Worm (Caenorhabditis elegans): Measurements from ENCODE around the gene str-108.

Gene str-108

DNA sequence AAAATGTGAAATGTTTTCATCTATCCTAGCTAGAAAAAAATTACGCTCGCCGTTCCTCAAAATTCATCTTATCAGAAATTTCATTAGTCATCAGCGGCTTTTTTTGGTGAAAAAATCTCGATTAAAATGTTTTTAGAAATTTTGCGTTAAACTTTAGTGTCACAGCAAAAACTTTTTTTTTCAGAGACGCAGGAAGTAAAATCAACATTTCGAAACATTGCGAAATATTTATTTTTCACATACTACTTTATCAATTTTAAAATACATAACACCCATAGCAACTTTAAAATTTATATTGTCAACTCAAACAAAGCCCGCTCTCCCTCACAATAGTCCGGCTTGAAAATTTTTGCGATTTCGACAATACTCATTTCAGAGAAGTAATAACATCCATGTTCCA is 33.8 kb upstream of the str-108 start:
- TF ChIP-seq K02D7.2 (tag; optimal IDR thresholded peaks at IDR 0.05) (no peak), ceh-24 (tag; optimal IDR thresholded peaks at IDR 0.05) (no peak), pros-1 (tag; optimal IDR thresholded peaks at IDR 0.05) (no peak), ceh-30 (tag; optimal IDR thresholded peaks at IDR 0.05) (no peak), ceh-9 (tag; optimal IDR thresholded peaks at IDR 0.05) (no peak), tbx-7 (tag; optimal IDR thresholded peaks at IDR 0.05) (no peak), hlh-8 (tag; optimal IDR thresholded peaks at IDR 0.05) (no peak), ama-1 (optimal IDR thresholded peaks at IDR 0.05) (no peak), ceh-22 (tag; optimal IDR thresholded peaks at IDR 0.05) (no peak), pag-3 (tag; optimal IDR thresholded peaks at IDR 0.05; ENCODE audit: borderline replicate concordance) (no peak), elt-2 (tag; optimal IDR thresholded peaks at IDR 0.05) (no peak), hlh-15 (tag; optimal IDR thresholded peaks at IDR 0.05) (no peak), fkh-10 (GFP tag; optimal IDR thresholded peaks at IDR 0.05) (no peak), dve-1 (tag; optimal IDR thresholded peaks at IDR 0.05) (no peak), ahr-1 (tag; optimal IDR thresholded peaks at IDR 0.05) (no peak)

DNA sequence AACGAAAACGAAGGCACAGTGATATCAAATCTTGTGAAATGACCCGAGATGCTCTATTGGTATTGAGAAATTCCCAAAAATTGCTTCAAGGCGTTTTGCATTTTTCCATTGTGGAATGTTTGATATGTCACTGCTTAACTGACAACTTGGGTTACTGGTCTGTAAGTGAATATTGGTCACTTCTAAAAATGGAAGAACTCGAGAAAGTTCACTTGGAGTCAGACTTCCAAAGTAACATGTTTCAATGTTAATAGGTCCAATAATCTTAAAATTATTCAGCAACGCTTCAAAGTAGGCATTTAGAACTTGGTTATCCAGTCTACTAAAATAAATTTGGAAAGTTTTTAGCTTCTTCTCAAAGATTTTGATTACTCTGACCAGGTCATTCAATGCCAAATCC is 33.3 kb upstream of the str-108 start, which contains the start of gene fbxa-144:
Gene fbxa-144, minus strand, starts transcription at position 101 of the 400 bp plus-strand sequence.
- TF ChIP-seq sox-4 (tag; optimal IDR thresholded peaks at IDR 0.05) (no peak), hlh-13 (GFP tag; optimal IDR thresholded peaks at IDR 0.05) (no peak), pha-2 (tag; optimal IDR thresholded peaks at IDR 0.05) (no peak), unc-55 (GFP tag; optimal IDR thresholded peaks at IDR 0.05) (no peak), ref-2 (tag; optimal IDR thresholded peaks at IDR 0.05) (no peak), T23F11.4 (GFP tag; optimal IDR thresholded peaks at IDR 0.05) (no peak), pha-4 (tag; optimal IDR thresholded peaks at IDR 0.05) (no peak)

DNA sequence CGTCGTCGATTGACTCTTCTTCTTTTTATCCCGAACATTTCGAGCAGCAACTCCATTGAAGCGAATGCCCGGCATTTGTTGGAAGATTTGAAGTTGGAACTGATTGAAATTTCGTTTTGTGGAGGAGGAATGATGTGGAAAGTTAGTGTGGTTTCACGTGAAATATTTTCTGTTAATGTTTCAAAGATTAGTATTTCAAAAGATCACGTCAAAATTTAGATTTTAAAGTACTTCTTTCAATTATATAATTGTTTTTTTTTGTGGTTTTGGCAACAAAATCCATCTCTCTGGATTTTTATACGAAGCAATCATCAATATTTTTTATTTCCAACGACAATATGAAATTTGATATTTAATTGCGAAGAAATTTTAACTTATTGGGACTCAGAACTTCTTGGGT is 29.0 kb upstream of the str-108 start, which contains the start of gene F44G3.7:
Gene F44G3.7, minus strand, starts transcription at position 101 of the 400 bp plus-strand sequence.
- TF ChIP-seq ref-2 (tag; optimal IDR thresholded peaks at IDR 0.05) (no peak), ceh-14 (tag; optimal IDR thresholded peaks at IDR 0.05) (no peak), che-1 (tag; optimal IDR thresholded peaks at IDR 0.05) (no peak), C08G9.2 (tag; optimal IDR thresholded peaks at IDR 0.05) (no peak), nhr-11 (tag; optimal IDR thresholded peaks at IDR 0.05) (no peak), unc-55 (GFP tag; optimal IDR thresholded peaks at IDR 0.05) (no peak), C38D4.7 (GFP tag; optimal IDR thresholded peaks at IDR 0.05) (no peak), ahr-1 (tag; optimal IDR thresholded peaks at IDR 0.05) (no peak), pag-3 (tag; optimal IDR thresholded peaks at IDR 0.05; ENCODE audit: borderline replicate concordance) (no peak), lim-6 (tag; optimal IDR thresholded peaks at IDR 0.05) (no peak)

DNA sequence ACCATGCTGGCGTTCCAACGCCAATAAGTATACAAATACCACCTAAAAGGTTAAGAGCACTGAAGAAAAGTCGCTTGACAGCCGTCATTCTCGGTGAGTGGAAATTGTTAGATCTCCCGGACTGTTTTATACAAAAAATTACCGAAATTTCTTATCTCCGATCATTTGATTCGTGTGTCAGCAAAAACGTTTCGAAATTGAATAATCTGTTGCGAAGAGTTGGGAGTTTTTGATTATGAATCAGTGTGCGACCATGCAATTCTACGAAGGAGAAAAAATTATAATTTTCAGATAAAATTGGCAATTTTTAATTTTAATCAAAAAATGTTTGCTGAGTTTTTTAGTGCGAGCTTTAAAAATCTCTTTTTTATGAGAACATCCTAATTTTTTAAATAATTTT is 26.5 kb upstream of the str-108 start, which contains the start of gene clc-11:
Gene clc-11, minus strand, starts transcription at position 101 of the 400 bp plus-strand sequence.
- TF ChIP-seq C08G9.2 (tag; optimal IDR thresholded peaks at IDR 0.05) (no peak), sdc-2 (tag; optimal IDR thresholded peaks at IDR 0.05) (no peak), ref-2 (tag; optimal IDR thresholded peaks at IDR 0.05) (no peak), nhr-11 (tag; optimal IDR thresholded peaks at IDR 0.05) (no peak), ceh-45 (GFP tag; IDR thresholded peaks at IDR 0.05) (no peak), ceh-31 (tag; optimal IDR thresholded peaks at IDR 0.05) (no peak), pat-9 (tag; optimal IDR thresholded peaks at IDR 0.05) (no peak), tbx-2 (tag; optimal IDR thresholded peaks at IDR 0.05) (no peak), K09A11.1 (tag; optimal IDR thresholded peaks at IDR 0.05; ENCODE audit: insufficient read depth) (no peak), F13H6.1 (tag; optimal IDR thresholded peaks at IDR 0.05) (no peak), zip-5 (tag; optimal IDR thresholded peaks at IDR 0.05) (no peak), ceh-14 (tag; optimal IDR thresholded peaks at IDR 0.05) (no peak), syd-9 (tag; optimal IDR thresholded peaks at IDR 0.05) (no peak), ets-4 (tag; optimal IDR thresholded peaks at IDR 0.05) (no peak), unc-3 (GFP tag; conservative IDR thresholded peaks at IDR 0.05) (no peak), unc-3 (tag; optimal IDR thresholded peaks at IDR 0.05) (no peak), che-1 (tag; optimal IDR thresholded peaks at IDR 0.05) (no peak), ceh-34 (tag; optimal IDR thresholded peaks at IDR 0.05) (no peak), unc-55 (GFP tag; optimal IDR thresholded peaks at IDR 0.05) (no peak)
